Worm (Caenorhabditis elegans): Measurements from ENCODE around the gene spig-1.

DNA sequence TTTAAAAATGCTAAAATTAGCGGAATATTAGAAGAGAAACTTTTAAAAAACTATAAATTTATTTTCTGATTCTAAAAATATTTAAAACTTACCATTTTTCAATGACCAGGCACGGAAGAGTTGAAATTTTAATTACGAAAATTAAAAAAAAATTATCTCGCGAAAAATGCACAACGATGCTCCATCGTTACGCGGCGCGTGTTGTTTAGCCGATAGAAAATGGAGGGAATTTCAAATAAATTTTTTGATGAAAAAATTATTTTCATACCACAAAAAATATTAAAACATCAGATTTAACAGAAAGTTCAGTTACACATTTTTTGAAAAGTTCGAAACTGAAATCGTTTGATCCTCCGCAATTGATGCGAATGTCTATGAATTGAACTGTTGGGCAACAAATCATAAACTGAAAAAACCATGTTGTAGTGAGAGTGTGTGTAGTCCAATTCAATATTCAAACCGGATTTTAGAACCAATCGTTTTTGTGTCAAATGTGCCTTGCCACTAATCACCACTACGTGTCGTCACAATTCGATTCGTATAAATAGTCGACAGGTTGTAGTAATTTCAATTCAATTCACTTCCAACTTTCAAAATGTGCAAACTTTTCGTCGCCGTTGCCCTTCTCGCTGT is at the start of gene spig-1, which contains the start of gene tofu-2:
- TF ChIP-seq fkh-10 (GFP tag; optimal IDR thresholded peaks at IDR 0.05) (no peak), K09A11.1 (tag; optimal IDR thresholded peaks at IDR 0.05; ENCODE audit: insufficient read depth) (no peak), pax-1 (tag; optimal IDR thresholded peaks at IDR 0.05) (no peak), fax-1 (tag; optimal IDR thresholded peaks at IDR 0.05) (no peak), ama-1 (optimal IDR thresholded peaks at IDR 0.05) (no peak), unc-3 (GFP tag; conservative IDR thresholded peaks at IDR 0.05) (no peak), unc-3 (tag; optimal IDR thresholded peaks at IDR 0.05) (no peak), F13H6.1 (tag; optimal IDR thresholded peaks at IDR 0.05) (no peak), hlh-6 (tag; optimal IDR thresholded peaks at IDR 0.05) (no peak)

Data from whole organism, late embryonic.